Fruit fly (Drosophila melanogaster): Measurements from ENCODE around the gene CG13983.

The CG13983 gene

DNA sequence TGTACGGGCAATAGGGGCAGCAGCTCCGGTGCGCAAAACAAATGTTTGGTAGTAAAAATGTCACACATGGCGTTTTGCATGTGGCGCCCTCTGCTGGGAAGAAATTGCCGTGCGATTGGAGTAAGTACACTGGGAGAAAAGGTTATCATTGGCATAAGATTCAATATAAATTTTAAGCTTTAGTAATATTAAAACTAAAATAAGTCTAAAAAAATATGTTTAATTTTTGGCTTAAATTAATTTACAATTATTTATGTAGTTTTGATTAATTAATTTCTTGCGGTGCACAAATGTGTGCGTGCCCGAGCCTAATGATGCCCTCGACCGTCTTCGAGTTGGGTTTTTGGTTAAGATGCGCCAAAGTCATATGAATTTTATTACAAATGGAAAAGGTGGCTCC is 16.0 kb upstream of the CG13983 start (continued):
- TF ChIP-seq CG10147 (GFP tag; optimal IDR thresholded peaks at IDR 0.05) (peak; percentile 54), Sry-δ (GFP tag; optimal IDR thresholded peaks at IDR 0.05) (no peak), Fer1 (GFP tag; optimal IDR thresholded peaks at IDR 0.05) (peak; percentile 58), CG10979 (tag; optimal IDR thresholded peaks at IDR 0.05) (peak; percentile 77), gsb-n (tag; optimal IDR thresholded peaks at IDR 0.05) (peak; percentile 45), Fer2 (tag; optimal IDR thresholded peaks at IDR 0.05) (no peak), CG17385 (GFP tag; optimal IDR thresholded peaks at IDR 0.05) (peak; percentile 55), Taf1 (GFP tag; IDR thresholded peaks at IDR 0.05) (no peak), CG12104 (GFP tag; optimal IDR thresholded peaks at IDR 0.05) (peak; percentile 37), Nf-YB (GFP tag; optimal IDR thresholded peaks at IDR 0.05) (no peak), CG1529 (GFP tag; optimal IDR thresholded peaks at IDR 0.05) (peak; percentile 20), ftz-f1 (GFP tag; optimal IDR thresholded peaks at IDR 0.05) (no peak), Hey (tag; optimal IDR thresholded peaks at IDR 0.05) (no peak), da (GFP tag; optimal IDR thresholded peaks at IDR 0.05) (no peak), Dp (GFP tag; optimal IDR thresholded peaks at IDR 0.05) (no peak), CG10462 (GFP tag; optimal IDR thresholded peaks at IDR 0.05) (no peak), CG15514 (GFP tag; optimal IDR thresholded peaks at IDR 0.05) (peak; percentile 36), BtbVII (GFP tag; optimal IDR thresholded peaks at IDR 0.05) (peak; percentile 5), eyg (GFP tag; optimal IDR thresholded peaks at IDR 0.05) (no peak), CG4707 (GFP tag; optimal IDR thresholded peaks at IDR 0.05) (no peak), CG18599 (GFP tag; optimal IDR thresholded peaks at IDR 0.05) (peak; percentile 78), CG7556 (GFP tag; optimal IDR thresholded peaks at IDR 0.05) (peak; percentile 72), CG12942 (GFP tag; optimal IDR thresholded peaks at IDR 0.05) (peak; percentile 39), knrl (GFP tag; IDR thresholded peaks at IDR 0.05; ENCODE audit: partially characterized antibody) (no peak), CG8089 (GFP tag; optimal IDR thresholded peaks at IDR 0.05) (no peak), CG3838 (GFP tag; optimal IDR thresholded peaks at IDR 0.05) (no peak), CG7372 (GFP tag; IDR thresholded peaks at IDR 0.05) (peak; percentile 60; the same call in 1 of the 2 replicates), CG16863 (GFP tag; optimal IDR thresholded peaks at IDR 0.05) (no peak), CG30403 (GFP tag; optimal IDR thresholded peaks at IDR 0.05) (peak; percentile 69), vvl (GFP tag; IDR thresholded peaks at IDR 0.05) (peak; percentile 87), HmgZ (tag; optimal IDR thresholded peaks at IDR 0.05) (peak; percentile 31), CG1647 (GFP tag; optimal IDR thresholded peaks at IDR 0.05) (peak; percentile 44), CG8765 (GFP tag; IDR thresholded peaks at IDR 0.05) (no peak), z (GFP tag; IDR thresholded peaks at IDR 0.05) (no peak), CG10274 (GFP tag; optimal IDR thresholded peaks at IDR 0.05) (no peak), CG2116 (GFP tag; optimal IDR thresholded peaks at IDR 0.05) (peak; percentile 3), onecut (GFP tag; IDR thresholded peaks at IDR 0.05) (peak; percentile 52), CG4854 (GFP tag; optimal IDR thresholded peaks at IDR 0.05) (peak; percentile 33), CG18011 (GFP tag; optimal IDR thresholded peaks at IDR 0.05) (no peak), Kr (GFP tag; optimal IDR thresholded peaks at IDR 0.05) (no peak), Doc3 (GFP tag; IDR thresholded peaks at IDR 0.05; ENCODE audit: partially characterized antibody) (no peak), CG6791 (GFP tag; IDR thresholded peaks at IDR 0.05; ENCODE audit: partially characterized antibody) (no peak), CG7987 (GFP tag; optimal IDR thresholded peaks at IDR 0.05) (no peak), CG31224 (GFP tag; IDR thresholded peaks at IDR 0.05) (peak; percentile 34; the same call in 1 of the 2 replicates), eve (GFP tag; optimal IDR thresholded peaks at IDR 0.05) (peak in 1 of 2 experiments; percentile 84), tx (GFP tag; optimal IDR thresholded peaks at IDR 0.05) (no peak), repo (GFP tag; optimal IDR thresholded peaks at IDR 0.05) (no peak), Hmr (GFP tag; optimal IDR thresholded peaks at IDR 0.05) (peak; percentile 66), pros (GFP tag; optimal IDR thresholded peaks at IDR 0.05) (no peak), CG13296 (GFP tag; optimal IDR thresholded peaks at IDR 0.05) (peak; percentile 49), CG4820 (GFP tag; optimal IDR thresholded peaks at IDR 0.05) (peak; percentile 70)

Data from whole organism, embryonic.